Worm (Caenorhabditis elegans): ENCODE data around the gene kdp-1.

kdp-1 gene

ce11 chrIV:13328059-13328458 lies 28.1 kb downstream of the kdp-1 start, which contains the start of gene far-6:
Gene far-6, plus strand, starts transcription at chrIV:13328359.
- TF ChIP-seq R02D3.7 (tag; optimal IDR thresholded peaks at IDR 0.05): no peak
- TF ChIP-seq ZK546.5 (tag; optimal IDR thresholded peaks at IDR 0.05): no peak
- no peak for TF ChIP-seq ztf-11 (tag; optimal IDR thresholded peaks at IDR 0.05)
- TF ChIP-seq crh-2 (tag; optimal IDR thresholded peaks at IDR 0.05): no peak
- no peak for TF ChIP-seq ceh-16 (tag; optimal IDR thresholded peaks at IDR 0.05)
- TF ChIP-seq gmeb-1 (tag; optimal IDR thresholded peaks at IDR 0.05): no peak
- no peak for TF ChIP-seq nhr-25 (tag; optimal IDR thresholded peaks at IDR 0.05)

ce11 chrIV:13330547-13330946 lies 30.6 kb downstream of the kdp-1 start:
- TF ChIP-seq nhr-6 (tag; optimal IDR thresholded peaks at IDR 0.05): no peak
- TF ChIP-seq sma-9 (GFP tag; optimal IDR thresholded peaks at IDR 0.05): no peak
- TF ChIP-seq sma-9 (tag; optimal IDR thresholded peaks at IDR 0.05): no peak
- TF ChIP-seq nhr-10 (tag; optimal IDR thresholded peaks at IDR 0.05): no peak
- TF ChIP-seq lsy-2 (tag; optimal IDR thresholded peaks at IDR 0.05): no peak
- no peak for TF ChIP-seq ZK546.5 (tag; optimal IDR thresholded peaks at IDR 0.05)
- no peak for TF ChIP-seq nhr-11 (tag; optimal IDR thresholded peaks at IDR 0.05)
- TF ChIP-seq nhr-77 (tag; optimal IDR thresholded peaks at IDR 0.05): no peak
- TF ChIP-seq ztf-4 (tag; optimal IDR thresholded peaks at IDR 0.05): no peak
- TF ChIP-seq nhr-12 (tag; optimal IDR thresholded peaks at IDR 0.05): no peak
- no peak for TF ChIP-seq elt-3 (tag; optimal IDR thresholded peaks at IDR 0.05)
- TF ChIP-seq fos-1 (tag; optimal IDR thresholded peaks at IDR 0.05): no peak
- no peak for TF ChIP-seq ztf-11 (tag; optimal IDR thresholded peaks at IDR 0.05)
- TF ChIP-seq gmeb-1 (tag; optimal IDR thresholded peaks at IDR 0.05): no peak

- TF ChIP-seq nhr-237 (tag; optimal IDR thresholded peaks at IDR 0.05) (no peak), R02D3.7 (tag; optimal IDR thresholded peaks at IDR 0.05) (no peak), nhr-11 (tag; optimal IDR thresholded peaks at IDR 0.05) (no peak), ztf-4 (tag; optimal IDR thresholded peaks at IDR 0.05) (no peak), unc-39 (tag; optimal IDR thresholded peaks at IDR 0.05) (no peak), nhr-77 (tag; optimal IDR thresholded peaks at IDR 0.05) (no peak), ceh-16 (tag; optimal IDR thresholded peaks at IDR 0.05) (no peak), nhr-6 (tag; optimal IDR thresholded peaks at IDR 0.05) (no peak), lin-11 (tag; optimal IDR thresholded peaks at IDR 0.05) (no peak), blmp-1 (tag; optimal IDR thresholded peaks at IDR 0.05; ENCODE audit: insufficient read depth) (no peak), nhr-23 (tag; optimal IDR thresholded peaks at IDR 0.05) (no peak), nhr-12 (tag; optimal IDR thresholded peaks at IDR 0.05) (no peak), elt-1 (tag; optimal IDR thresholded peaks at IDR 0.05) (no peak), zag-1 (tag; optimal IDR thresholded peaks at IDR 0.05) (no peak), dmd-4 (tag; optimal IDR thresholded peaks at IDR 0.05) (no peak), ztf-1 (GFP tag; conservative IDR thresholded peaks at IDR 0.05) (no peak), mbf-1 (tag; optimal IDR thresholded peaks at IDR 0.05) (no peak), F13H6.1 (tag; optimal IDR thresholded peaks at IDR 0.05) (no peak), gmeb-1 (tag; optimal IDR thresholded peaks at IDR 0.05) (no peak), mab-5 (tag; optimal IDR thresholded peaks at IDR 0.05) (no peak)
Observed at ce11 chrIV:13331285-13331684, 31.3 kb downstream of the kdp-1 start, which contains the start of gene pqn-74. Gene pqn-74, minus strand, starts transcription at chrIV:13331406.

- TF ChIP-seq unc-55 (GFP tag; optimal IDR thresholded peaks at IDR 0.05) (no peak), C34F6.9 (tag; optimal IDR thresholded peaks at IDR 0.05) (no peak), nhr-25 (tag; optimal IDR thresholded peaks at IDR 0.05) (no peak), egl-27 (tag; optimal IDR thresholded peaks at IDR 0.05) (no peak), ama-1 (optimal IDR thresholded peaks at IDR 0.05) (no peak), nhr-11 (tag; optimal IDR thresholded peaks at IDR 0.05) (no peak), F13H6.1 (tag; optimal IDR thresholded peaks at IDR 0.05) (peak; percentile 23), fos-1 (tag; optimal IDR thresholded peaks at IDR 0.05) (peak; percentile 27), lin-39 (tag; optimal IDR thresholded peaks at IDR 0.05) (no peak), ceh-82 (tag; optimal IDR thresholded peaks at IDR 0.05) (no peak), zag-1 (tag; optimal IDR thresholded peaks at IDR 0.05) (no peak), peb-1 (tag; optimal IDR thresholded peaks at IDR 0.05) (no peak), lin-13 (GFP tag; optimal IDR thresholded peaks at IDR 0.05) (no peak), ztf-11 (tag; optimal IDR thresholded peaks at IDR 0.05) (no peak), lsy-2 (tag; optimal IDR thresholded peaks at IDR 0.05) (no peak), aly-2 (tag; optimal IDR thresholded peaks at IDR 0.05) (no peak), nhr-10 (tag; optimal IDR thresholded peaks at IDR 0.05) (no peak), elt-1 (tag; optimal IDR thresholded peaks at IDR 0.05) (no peak), blmp-1 (tag; optimal IDR thresholded peaks at IDR 0.05; ENCODE audit: insufficient read depth) (no peak), alr-1 (tag; optimal IDR thresholded peaks at IDR 0.05) (no peak), sma-9 (GFP tag; optimal IDR thresholded peaks at IDR 0.05) (peak; percentile 34), sma-9 (tag; optimal IDR thresholded peaks at IDR 0.05) (no peak), ZK546.5 (tag; optimal IDR thresholded peaks at IDR 0.05) (no peak), unc-39 (tag; optimal IDR thresholded peaks at IDR 0.05) (no peak), nhr-129 (tag; optimal IDR thresholded peaks at IDR 0.05) (peak; percentile 53), ztf-1 (GFP tag; conservative IDR thresholded peaks at IDR 0.05) (no peak), mab-5 (tag; optimal IDR thresholded peaks at IDR 0.05) (no peak), nhr-6 (tag; optimal IDR thresholded peaks at IDR 0.05) (no peak), R02D3.7 (tag; optimal IDR thresholded peaks at IDR 0.05) (no peak), nhr-237 (tag; optimal IDR thresholded peaks at IDR 0.05) (no peak)
Observed at ce11 chrIV:13334287-13334686, 34.3 kb downstream of the kdp-1 start.
